Fruit fly (Drosophila melanogaster) whole organism, embryonic: ENCODE measurements around the gene PIG-B.

Source experiments
- Asciz ChIP-seq: fragments of 200-800 bp; sonication (Bioruptor generic); optimal IDR thresholded peaks from 2 replicates; lab custom pipeline; 2017; ENCODE audit warnings: missing biosample characterization, mild to moderate bottlenecking, missing genetic modification characterization, missing genetic modification reagents
- Atf3 ChIP-seq: fragments of 200-800 bp; sonication (Bioruptor generic); optimal IDR thresholded peaks from 3 replicates; lab custom pipeline; 2016; ENCODE audit warnings: missing biosample characterization, missing genetic modification characterization
- Bteb2 ChIP-seq: fragments of 200-800 bp; sonication (Bioruptor generic); optimal IDR thresholded peaks from 2 replicates; lab custom pipeline; 2016; ENCODE audit warnings: missing biosample characterization, missing genetic modification characterization
- CG10654 ChIP-seq: fragments of 200-800 bp; sonication (Bioruptor generic); optimal IDR thresholded peaks from 2 replicates; lab custom pipeline; 2016; ENCODE audit warnings: missing biosample characterization, missing genetic modification characterization
- CG11247 ChIP-seq: fragments of 200-800 bp; sonication (Bioruptor generic); IDR thresholded peaks from 2 replicates; pipeline ENCODE4 v1.3.6; 2022; ENCODE audit warnings: missing biosample characterization, missing genetic modification characterization
- CG1233 ChIP-seq: fragments of 200-800 bp; sonication (Bioruptor generic); optimal IDR thresholded peaks from 4 replicates; lab custom pipeline; 2018; ENCODE audit warnings: missing biosample characterization, mild to moderate bottlenecking, missing genetic modification characterization
- CG12744 ChIP-seq: fragments of 200-800 bp; sonication (Bioruptor generic); optimal IDR thresholded peaks from 2 replicates; lab custom pipeline; 2016; ENCODE audit warnings: missing biosample characterization, missing genetic modification characterization
- CG13424 ChIP-seq: fragments of 200-800 bp; sonication (Bioruptor generic); optimal IDR thresholded peaks from 2 replicates; lab custom pipeline; 2019; ENCODE audit warnings: missing biosample characterization, mild to moderate bottlenecking, missing genetic modification characterization, moderate library complexity
- CG13624 ChIP-seq: fragments of 200-800 bp; sonication (Bioruptor generic); optimal IDR thresholded peaks from 2 replicates; lab custom pipeline; 2016; ENCODE audit warnings: missing biosample characterization, missing genetic modification characterization
- CG14441 ChIP-seq: fragments of 200-800 bp; sonication (Bioruptor generic); IDR thresholded peaks from 2 replicates; pipeline ENCODE4 v1.3.6; 2022; ENCODE audit warnings: missing biosample characterization, missing genetic modification characterization
- CG15011 ChIP-seq: fragments of 200-800 bp; sonication (Bioruptor generic); optimal IDR thresholded peaks from 3 replicates; lab custom pipeline; 2018; ENCODE audit warnings: missing biosample characterization, mild to moderate bottlenecking, missing genetic modification characterization
- CG2199 ChIP-seq: fragments of 200-800 bp; sonication (Bioruptor generic); IDR thresholded peaks from 3 replicates; pipeline ENCODE4 v1.3.6; 2022; ENCODE audit warnings: missing biosample characterization, missing genetic modification characterization
- CG2678 ChIP-seq: fragments of 200-800 bp; sonication (Bioruptor generic); optimal IDR thresholded peaks from 3 replicates; lab custom pipeline; 2019; ENCODE audit warnings: missing biosample characterization, mild to moderate bottlenecking, missing genetic modification characterization, moderate library complexity
- CG31365 ChIP-seq: fragments of 200-800 bp; sonication (Bioruptor generic); optimal IDR thresholded peaks from 2 replicates; lab custom pipeline; 2018; ENCODE audit warnings: missing biosample characterization, mild to moderate bottlenecking, missing genetic modification characterization
- CG32767 ChIP-seq: fragments of 200-800 bp; sonication (Bioruptor generic); IDR thresholded peaks from 2 replicates; pipeline ENCODE4 v1.3.6; 2022; ENCODE audit warnings: missing biosample characterization, missing genetic modification characterization
- CG4282 ChIP-seq: fragments of 200-800 bp; sonication (Bioruptor generic); optimal IDR thresholded peaks from 2 replicates; lab custom pipeline; 2016; ENCODE audit warnings: missing biosample characterization, missing genetic modification characterization
- CG4360 ChIP-seq: fragments of 200-800 bp; sonication (Bioruptor generic); IDR thresholded peaks from 2 replicates; pipeline ENCODE4 v1.3.6; 2022; ENCODE audit warnings: missing biosample characterization, missing genetic modification characterization
- CG5953 ChIP-seq: fragments of 200-800 bp; sonication (Bioruptor generic); IDR thresholded peaks from 2 replicates; pipeline ENCODE4 v1.3.6; 2022; ENCODE audit warnings: missing biosample characterization, missing genetic modification characterization
- CG6272 ChIP-seq: fragments of 200-800 bp; sonication (Bioruptor generic); IDR thresholded peaks from 2 replicates; pipeline ENCODE4 v1.3.6; 2022; ENCODE audit warnings: missing biosample characterization, missing genetic modification characterization
- CG7556 ChIP-seq: fragments of 200-800 bp; sonication (Bioruptor generic); optimal IDR thresholded peaks from 2 replicates; lab custom pipeline; 2017; ENCODE audit warnings: missing biosample characterization, mild to moderate bottlenecking, missing genetic modification characterization
- CG9609 ChIP-seq: fragments of 200-800 bp; sonication (Bioruptor generic); optimal IDR thresholded peaks from 3 replicates; lab custom pipeline; 2016; ENCODE audit warnings: missing biosample characterization, missing genetic modification characterization
- CrebB ChIP-seq: fragments of 200-800 bp; sonication (Bioruptor generic); optimal IDR thresholded peaks from 3 replicates; lab custom pipeline; 2018; ENCODE audit warnings: missing biosample characterization, mild to moderate bottlenecking, missing genetic modification characterization
- HLH4C ChIP-seq: fragments of 200-800 bp; sonication (Bioruptor generic); IDR thresholded peaks from 3 replicates; pipeline ENCODE4 v1.3.6; 2022; ENCODE audit warnings: missing biosample characterization, missing genetic modification characterization; ENCODE audit not compliant: partially characterized antibody
- HmgD ChIP-seq: fragments of 200-800 bp; sonication (Bioruptor generic); optimal IDR thresholded peaks from 3 replicates; lab custom pipeline; 2016; ENCODE audit warnings: missing biosample characterization, missing genetic modification characterization
- Nf-YA ChIP-seq: fragments of 200-800 bp; sonication (Bioruptor generic); IDR thresholded peaks from 2 replicates; pipeline ENCODE4 v1.3.6; 2022; ENCODE audit warnings: missing biosample characterization, missing genetic modification characterization
- NfI ChIP-seq: fragments of 200-800 bp; sonication (Bioruptor generic); optimal IDR thresholded peaks from 3 replicates; lab custom pipeline; 2018; ENCODE audit warnings: missing biosample characterization, mild to moderate bottlenecking, missing genetic modification characterization, moderate library complexity
- Side ChIP-seq: fragments of 200-800 bp; sonication (Bioruptor generic); optimal IDR thresholded peaks from 2 replicates; lab custom pipeline; 2016; ENCODE audit warnings: missing biosample characterization, missing genetic modification characterization
- ap ChIP-seq: fragments of 200-800 bp; sonication (Bioruptor generic); IDR thresholded peaks from 2 replicates; pipeline ENCODE4 v1.3.6; 2022; ENCODE audit warnings: missing biosample characterization, missing genetic modification characterization
- ase ChIP-seq: fragments of 200-800 bp; sonication (Bioruptor generic); IDR thresholded peaks from 3 replicates; pipeline ENCODE4 v1.3.6; 2022; ENCODE audit warnings: missing biosample characterization, missing genetic modification characterization
- ato ChIP-seq: fragments of 200-800 bp; sonication (Bioruptor generic); IDR thresholded peaks from 2 replicates; pipeline ENCODE4 v1.3.6; 2022; ENCODE audit warnings: missing biosample characterization, missing genetic modification characterization; ENCODE audit not compliant: partially characterized antibody
- chif ChIP-seq, 2 experiments: fragments of 200-800 bp; sonication (Bioruptor generic); optimal IDR thresholded peaks; 3 replicates each; lab custom pipeline; 2016; ENCODE audit warnings: missing biosample characterization in 2 of 2, missing genetic modification characterization in 2 of 2
- ems ChIP-seq: fragments of 200-800 bp; sonication (Bioruptor generic); optimal IDR thresholded peaks from 3 replicates; lab custom pipeline; 2016; ENCODE audit warnings: missing biosample characterization, missing genetic modification characterization
- exex ChIP-seq: fragments of 200-800 bp; sonication (Bioruptor generic); optimal IDR thresholded peaks from 4 replicates; lab custom pipeline; 2018; ENCODE audit warnings: missing biosample characterization, mild to moderate bottlenecking, missing genetic modification characterization, moderate library complexity
- fd96Cb ChIP-seq: fragments of 200-800 bp; sonication (Bioruptor generic); optimal IDR thresholded peaks from 2 replicates; lab custom pipeline; 2018; ENCODE audit warnings: missing biosample characterization, mild to moderate bottlenecking, missing genetic modification characterization, moderate library complexity
- fu2 ChIP-seq: fragments of 200-800 bp; sonication (Bioruptor generic); optimal IDR thresholded peaks from 2 replicates; lab custom pipeline; 2016; ENCODE audit warnings: missing biosample characterization, missing genetic modification characterization
- grau ChIP-seq: fragments of 200-800 bp; optimal IDR thresholded peaks from 3 replicates; lab custom pipeline; 2019; ENCODE audit warnings: missing biosample characterization, mild to moderate bottlenecking, missing genetic modification characterization, moderate library complexity
- hkb ChIP-seq, 2 experiments: fragments of 200-800 bp in 1 of 2; fragments of >200 bp in 1 of 2; sonication (Bioruptor generic) in 1 of 2; IDR thresholded peaks in 1 of 2; optimal IDR thresholded peaks in 1 of 2; 2 replicates each; pipeline versions ENCODE4 v1.3.6 to Lab custom; 2017 to 2022; ENCODE audit warnings: missing biosample characterization in 1 of 2, missing genetic modification characterization in 1 of 2
- hth ChIP-seq: fragments of >200 bp; optimal IDR thresholded peaks from 2 replicates; lab custom pipeline; 2017; ENCODE audit warnings: inconsistent platforms
- p53 ChIP-seq: fragments of 200-800 bp; sonication (Bioruptor generic); optimal IDR thresholded peaks from 2 replicates; lab custom pipeline; 2016; ENCODE audit warnings: missing biosample characterization, missing genetic modification characterization
- phol ChIP-seq: fragments of 200-800 bp; sonication (Bioruptor generic); optimal IDR thresholded peaks from 3 replicates; lab custom pipeline; 2018; ENCODE audit warnings: missing biosample characterization, mild to moderate bottlenecking, missing genetic modification characterization, moderate library complexity
- slp2 ChIP-seq: fragments of 200-800 bp; sonication (Bioruptor generic); optimal IDR thresholded peaks from 2 replicates; lab custom pipeline; 2016; ENCODE audit warnings: missing biosample characterization, missing genetic modification characterization
- sob ChIP-seq: fragments of 200-800 bp; sonication (Bioruptor generic); IDR thresholded peaks from 2 replicates; pipeline ENCODE4 v1.3.6; 2022; ENCODE audit warnings: missing biosample characterization, missing genetic modification characterization
- tgo ChIP-seq: fragments of 200-800 bp; sonication (Bioruptor generic); IDR thresholded peaks from 3 replicates; pipeline ENCODE4 v1.3.6; 2022; ENCODE audit warnings: missing biosample characterization, missing genetic modification characterization
- twi ChIP-seq: fragments of 200-800 bp; optimal IDR thresholded peaks from 2 replicates; lab custom pipeline; 2019; ENCODE audit warnings: missing biosample characterization, mild to moderate bottlenecking, missing genetic modification characterization, moderate library complexity
- unc-4 ChIP-seq: fragments of 200-800 bp; sonication (Bioruptor generic); IDR thresholded peaks from 2 replicates; pipeline ENCODE4 v1.3.6; 2022; ENCODE audit warnings: missing biosample characterization, missing genetic modification characterization; ENCODE audit not compliant: partially characterized antibody
- unpg ChIP-seq: fragments of 200-800 bp; sonication (Bioruptor generic); optimal IDR thresholded peaks from 3 replicates; lab custom pipeline; 2018; ENCODE audit warnings: missing biosample characterization, mild to moderate bottlenecking, missing genetic modification characterization, moderate library complexity
- vnd ChIP-seq: fragments of 200-800 bp; sonication (Bioruptor generic); IDR thresholded peaks from 3 replicates; pipeline ENCODE4 v1.3.6; 2022; ENCODE audit warnings: missing biosample characterization, missing genetic modification characterization; ENCODE audit not compliant: partially characterized antibody
- vvl ChIP-seq: fragments of 200-800 bp; sonication (Bioruptor generic); IDR thresholded peaks from 2 replicates; pipeline ENCODE4 v1.3.6; 2022; ENCODE audit warnings: missing biosample characterization, missing genetic modification characterization
- wek ChIP-seq: fragments of 200-800 bp; sonication (Bioruptor generic); optimal IDR thresholded peaks from 3 replicates; lab custom pipeline; 2018; ENCODE audit warnings: missing biosample characterization, mild to moderate bottlenecking, missing genetic modification characterization, moderate library complexity

The PIG-B gene

DNA sequence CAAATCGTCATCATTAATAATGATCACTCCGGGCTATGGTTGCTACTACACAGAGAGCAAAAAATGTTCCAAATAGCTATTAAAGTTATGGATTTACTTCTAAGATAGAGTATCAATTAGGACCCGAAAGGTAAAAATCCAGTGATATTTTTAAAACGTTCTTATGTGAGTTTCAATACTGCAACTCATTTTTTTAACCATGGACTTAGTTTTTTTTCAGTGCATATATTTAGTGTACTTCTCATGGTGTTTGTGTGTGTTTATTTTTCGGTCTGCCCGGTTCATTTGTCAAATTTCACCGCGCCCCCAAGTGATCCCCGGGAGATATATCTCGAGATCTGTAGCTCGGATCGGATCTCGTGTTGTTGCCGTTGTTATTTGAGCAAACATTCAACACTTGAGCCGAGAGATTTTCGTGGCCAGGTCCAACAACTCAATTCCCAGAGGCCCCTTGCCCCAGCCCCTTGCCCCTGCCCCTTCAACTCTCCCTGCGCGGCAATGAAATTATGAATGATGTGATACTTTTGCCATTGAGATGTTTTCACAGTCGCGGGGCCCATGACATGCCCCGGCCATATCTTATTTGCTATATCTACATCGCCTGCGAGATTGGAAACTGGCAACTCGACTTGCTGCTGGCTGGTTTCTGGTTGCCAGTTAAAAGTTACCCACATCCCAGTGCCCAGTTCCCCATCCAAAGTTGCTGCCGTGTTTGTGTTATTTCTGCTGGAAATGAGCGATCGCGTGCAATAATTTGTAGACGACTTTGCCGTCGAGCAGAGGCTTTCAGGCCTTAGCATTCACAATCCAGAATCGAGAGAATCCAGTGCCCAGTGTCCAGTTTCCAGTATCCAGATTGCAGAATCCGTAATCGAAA lies 51.7 kb downstream of the PIG-B start (continued):
- no peak for TF ChIP-seq HLH4C (GFP tag; lab: Robert Waterston, UW)
- TF ChIP-seq CG4282 = no peak
- peak; percentile 73 for TF ChIP-seq Atf3 (GFP tag; lab: Kevin White, UChicago)
- TF ChIP-seq exex = no peak
- TF ChIP-seq tgo (GFP tag; lab: Robert Waterston, UW) = peak; percentile 51; the same call in 1 of the 3 replicates
- TF ChIP-seq sob (GFP tag; lab: Robert Waterston, UW) = no peak; the same call in 1 of the 2 replicates
- peak; percentile 23 for TF ChIP-seq CG12744
- TF ChIP-seq CG6272 (GFP tag; lab: Robert Waterston, UW) = no peak
- TF ChIP-seq CG5953 = no peak
- peak; percentile 10 for TF ChIP-seq Side
- TF ChIP-seq CG31365 = no peak
- TF ChIP-seq Nf-YA = no peak
- peak; percentile 53 for TF ChIP-seq CG13624 (GFP tag; lab: Kevin White, UChicago)
- TF ChIP-seq CG15011 (GFP tag; lab: Kevin White, UChicago) = peak; percentile 3
- TF ChIP-seq CG14441 (GFP tag; lab: Robert Waterston, UW) = 0 out of 2 replicates have a peak, but pooled peaks have one; percentile 10
- TF ChIP-seq fd96Cb (tag; lab: Kevin White, UChicago) = peak; percentile 81
- no peak for TF ChIP-seq hkb (optimal IDR thresholded peaks at IDR 0.05; lab: Kevin White, UChicago)
- peak; percentile 48; the same call in 1 of the 2 replicates for TF ChIP-seq hkb (GFP tag; IDR thresholded peaks at IDR 0.05; lab: Robert Waterston, UW)
- TF ChIP-seq unc-4 (GFP tag; lab: Robert Waterston, UW) = no peak
- no peak for TF ChIP-seq ems (GFP tag; lab: Kevin White, UChicago)
- no peak for TF ChIP-seq vnd (GFP tag; lab: Robert Waterston, UW)
- TF ChIP-seq CG1233 (GFP tag; lab: Kevin White, UChicago) = peak; percentile 9
- peak; percentile 30 for TF ChIP-seq CrebB (tag; lab: Kevin White, UChicago)
- TF ChIP-seq CG9609 (GFP tag; lab: Kevin White, UChicago) = peak; percentile 68
- peak; percentile 41 for TF ChIP-seq NfI (GFP tag; lab: Kevin White, UChicago)
- TF ChIP-seq CG4360 (GFP tag; lab: Robert Waterston, UW) = peak; percentile 28
- TF ChIP-seq slp2 (GFP tag; lab: Kevin White, UChicago) = peak; percentile 57
- peak; percentile 70 to 89 for TF ChIP-seq chif (GFP tag; optimal IDR thresholded peaks at IDR 0.05; lab: Kevin White, UChicago)
- peak; percentile 74 for TF ChIP-seq unpg (GFP tag; lab: Kevin White, UChicago)
- peak; percentile 60 for TF ChIP-seq twi (tag; lab: Kevin White, UChicago)
- TF ChIP-seq phol (tag; lab: Kevin White, UChicago) = peak; percentile 85
- peak; percentile 7 for TF ChIP-seq fu2 (GFP tag; lab: Kevin White, UChicago)
- peak; percentile 16 for TF ChIP-seq Asciz (GFP tag; lab: Kevin White, UChicago)
- TF ChIP-seq ato = no peak
- TF ChIP-seq ap = peak; percentile 31; the same call in 1 of the 2 replicates
- no peak for TF ChIP-seq HmgD (GFP tag; lab: Kevin White, UChicago)
- TF ChIP-seq hth = no peak
- TF ChIP-seq wek (GFP tag; lab: Kevin White, UChicago) = no peak
- TF ChIP-seq CG11247 (GFP tag; lab: Robert Waterston, UW) = no peak
- peak; percentile 58 for TF ChIP-seq CG7556 (GFP tag; lab: Kevin White, UChicago)
- TF ChIP-seq grau = peak; percentile 72
- peak; percentile 73 for TF ChIP-seq CG2678 (tag; lab: Kevin White, UChicago)
- TF ChIP-seq Bteb2 (GFP tag; lab: Kevin White, UChicago) = peak; percentile 4
- peak; percentile 78 for TF ChIP-seq CG10654
- no peak for TF ChIP-seq CG2199 (GFP tag; lab: Robert Waterston, UW)
- TF ChIP-seq vvl (GFP tag; lab: Robert Waterston, UW) = peak; percentile 51; the same call in 1 of the 2 replicates
- no peak for TF ChIP-seq p53 (GFP tag; lab: Kevin White, UChicago)
- peak; percentile 73 for TF ChIP-seq CG13424 (tag; lab: Kevin White, UChicago)
- TF ChIP-seq CG32767 = no peak
- no peak for TF ChIP-seq ase (GFP tag; lab: Robert Waterston, UW)
